Fruit fly (Drosophila melanogaster): Measurements from ENCODE around the gene CG34117.

dm6 chr3R:9378644-9379411 lies 21.0 kb downstream of the CG34117 start:
- TF ChIP-seq Ets21C (GFP tag; optimal IDR thresholded peaks at IDR 0.05) (peak; percentile 74), CG10631 (GFP tag; optimal IDR thresholded peaks at IDR 0.05) (peak; percentile 90), CG6792 (GFP tag; optimal IDR thresholded peaks at IDR 0.05) (peak; percentile 91), Lpt (GFP tag; optimal IDR thresholded peaks at IDR 0.05) (peak; percentile 58), acj6 (GFP tag; optimal IDR thresholded peaks at IDR 0.05) (peak; percentile 84), CG3032 (tag; optimal IDR thresholded peaks at IDR 0.05) (peak; percentile 92), CG16779 (tag; optimal IDR thresholded peaks at IDR 0.05) (peak; percentile 82), ss (GFP tag; optimal IDR thresholded peaks at IDR 0.05) (peak; percentile 88 to 90), fkh (GFP tag; optimal IDR thresholded peaks at IDR 0.05) (peak; percentile 66), lz (GFP tag; optimal IDR thresholded peaks at IDR 0.05) (peak; percentile 92), Hr4 (GFP tag; optimal IDR thresholded peaks at IDR 0.05) (peak; percentile 1), CG11294 (GFP tag; IDR thresholded peaks at IDR 0.05) (0 out of 2 replicates have a peak, but pooled peaks have one; percentile 26), spab (GFP tag; optimal IDR thresholded peaks at IDR 0.05) (peak; percentile 90)
